Fruit fly (Drosophila melanogaster) whole organism: ENCODE results near the gene GlnRS.

ENCODE experiments used
- CG8478 ChIP-seq: fragments of >200 bp; optimal IDR thresholded peaks from 2 replicates; lab custom pipeline; 2018; ENCODE audit warnings: inconsistent platforms
- Dll ChIP-seq: fragments of >200 bp; optimal IDR thresholded peaks from 2 replicates; lab custom pipeline; 2017
- EcR ChIP-seq, 2 experiments: fragments of >200 bp; optimal IDR thresholded peaks; 2 replicates each; lab custom pipeline; 2017; ENCODE audit warnings: missing biosample characterization in 2 of 2, missing genetic modification characterization in 2 of 2, missing genetic modification reagents in 2 of 2
- pan ChIP-seq: fragments of >200 bp; optimal IDR thresholded peaks from 2 replicates; lab custom pipeline; 2017
- psq ChIP-seq: fragments of >200 bp; optimal IDR thresholded peaks from 2 replicates; lab custom pipeline; 2017
- usp ChIP-seq: fragments of >200 bp; optimal IDR thresholded peaks from 2 replicates; lab custom pipeline; 2017; ENCODE audit warnings: missing biosample characterization, missing genetic modification characterization, mixed read lengths

The GlnRS gene

dm6 chr3R:25297678-25298077, 32.2 kb upstream of the GlnRS start, which contains the start of gene CG31097:
Gene CG31097 (minus strand): TSS chr3R:25297778.
- TF ChIP-seq CG8478 (no peak), usp (GFP tag; lab: Kevin White, UChicago) (no peak)

DNA sequence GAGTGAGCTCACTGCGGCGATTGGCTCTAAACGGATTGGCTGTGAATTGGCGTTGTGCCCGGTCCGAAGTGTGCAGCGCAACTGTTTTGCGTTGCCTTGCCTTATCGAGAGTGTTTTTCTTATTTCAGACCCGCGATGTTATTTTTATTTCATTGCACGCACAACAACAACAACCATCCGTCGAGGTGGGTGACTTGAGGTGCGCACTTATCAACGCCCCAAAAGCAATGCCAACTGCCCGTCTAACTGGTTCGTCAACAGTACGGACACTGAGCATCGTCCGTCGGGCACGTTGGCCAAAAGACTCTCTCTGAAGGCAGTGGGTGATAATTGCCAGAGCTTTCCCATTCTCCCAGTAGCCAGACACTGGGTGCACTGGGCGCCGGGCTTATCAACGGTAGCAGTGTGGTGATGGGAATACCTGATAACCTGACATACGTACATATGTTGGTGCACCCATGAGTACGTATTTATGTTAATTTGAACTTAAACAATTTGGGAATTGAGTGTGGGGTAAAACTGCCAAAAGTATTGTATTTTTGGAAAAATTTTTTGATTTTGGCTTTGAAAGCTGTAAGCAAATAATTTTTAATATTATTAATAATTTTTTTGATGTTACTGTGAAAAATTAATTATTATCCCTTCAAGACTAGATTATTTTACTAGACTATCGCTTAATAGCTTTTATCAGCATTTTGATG, 29.9 kb upstream of the GlnRS start, which contains the start of gene CG31102:
TSS of gene CG31102 (minus strand) at position 275 of the 701 bp plus-strand sequence.
- TF ChIP-seq psq (lab: Kevin White, UChicago) = no peak
- no peak for TF ChIP-seq usp (GFP tag; lab: Kevin White, UChicago)
- no peak for TF ChIP-seq Dll (lab: Kevin White, UChicago)
- no peak for TF ChIP-seq EcR (GFP tag; optimal IDR thresholded peaks at IDR 0.05; lab: Kevin White, UChicago)
- no peak for TF ChIP-seq pan
- no peak for TF ChIP-seq CG8478

dm6 chr3R:25292864-25293284, 27.4 kb upstream of the GlnRS start, which contains the start of gene CG31098:
Gene CG31098 (minus strand): TSS chr3R:25292977.
- no peak for TF ChIP-seq CG8478
- TF ChIP-seq Dll (lab: Kevin White, UChicago) = no peak
- TF ChIP-seq EcR (GFP tag; optimal IDR thresholded peaks at IDR 0.05; lab: Kevin White, UChicago) = no peak
- TF ChIP-seq usp (GFP tag; lab: Kevin White, UChicago) = no peak
- no peak for TF ChIP-seq pan
- no peak for TF ChIP-seq psq (lab: Kevin White, UChicago)

dm6 chr3R:25289589-25289988, 24.1 kb upstream of the GlnRS start, which contains the start of gene CG11893:
Gene CG11893 (plus strand): TSS chr3R:25289889.
- TF ChIP-seq EcR (GFP tag; optimal IDR thresholded peaks at IDR 0.05; lab: Kevin White, UChicago) = no peak
- no peak for TF ChIP-seq pan
- no peak for TF ChIP-seq Dll (lab: Kevin White, UChicago)
- no peak for TF ChIP-seq usp (GFP tag; lab: Kevin White, UChicago)
- no peak for TF ChIP-seq CG8478
- TF ChIP-seq psq (lab: Kevin White, UChicago) = no peak

- no peak for TF ChIP-seq Dll (lab: Kevin White, UChicago)
- no peak for TF ChIP-seq usp (GFP tag; lab: Kevin White, UChicago)
- TF ChIP-seq EcR (GFP tag; optimal IDR thresholded peaks at IDR 0.05; lab: Kevin White, UChicago) = no peak
- TF ChIP-seq CG8478 = no peak
- TF ChIP-seq psq (lab: Kevin White, UChicago) = no peak
- TF ChIP-seq pan = no peak
Observed at dm6 chr3R:25287128-25287527, 21.6 kb upstream of the GlnRS start, which contains the start of gene CG13658. Gene CG13658 (plus strand): TSS chr3R:25287474.

- TF ChIP-seq EcR (GFP tag; optimal IDR thresholded peaks at IDR 0.05; lab: Kevin White, UChicago) (no peak), Dll (lab: Kevin White, UChicago) (no peak), CG8478 (no peak), pan (no peak), usp (GFP tag; lab: Kevin White, UChicago) (no peak)
Observed at dm6 chr3R:25285173-25285572, 19.7 kb upstream of the GlnRS start, which contains the start of gene CG31104. Gene CG31104 (plus strand): TSS chr3R:25285473.

- TF ChIP-seq EcR (GFP tag; optimal IDR thresholded peaks at IDR 0.05; lab: Kevin White, UChicago) = no peak
- TF ChIP-seq pan = no peak
- no peak for TF ChIP-seq CG8478
- TF ChIP-seq usp (GFP tag; lab: Kevin White, UChicago) = no peak
- TF ChIP-seq psq (lab: Kevin White, UChicago) = no peak
- no peak for TF ChIP-seq Dll (lab: Kevin White, UChicago)
Observed at dm6 chr3R:25283209-25283670, 17.7 kb upstream of the GlnRS start, which contains the start of gene CG31300. Gene CG31300 (plus strand): TSS chr3R:25283620.

dm6 chr3R:25281165-25281564, 15.6 kb upstream of the GlnRS start, which contains the start of gene CG11892:
Gene CG11892 (plus strand): TSS chr3R:25281548.
- no peak for TF ChIP-seq psq (lab: Kevin White, UChicago)
- TF ChIP-seq CG8478 = no peak
- TF ChIP-seq EcR (GFP tag; optimal IDR thresholded peaks at IDR 0.05; lab: Kevin White, UChicago) = no peak
- TF ChIP-seq Dll (lab: Kevin White, UChicago) = no peak
- no peak for TF ChIP-seq pan
- TF ChIP-seq usp (GFP tag; lab: Kevin White, UChicago) = no peak

DNA sequence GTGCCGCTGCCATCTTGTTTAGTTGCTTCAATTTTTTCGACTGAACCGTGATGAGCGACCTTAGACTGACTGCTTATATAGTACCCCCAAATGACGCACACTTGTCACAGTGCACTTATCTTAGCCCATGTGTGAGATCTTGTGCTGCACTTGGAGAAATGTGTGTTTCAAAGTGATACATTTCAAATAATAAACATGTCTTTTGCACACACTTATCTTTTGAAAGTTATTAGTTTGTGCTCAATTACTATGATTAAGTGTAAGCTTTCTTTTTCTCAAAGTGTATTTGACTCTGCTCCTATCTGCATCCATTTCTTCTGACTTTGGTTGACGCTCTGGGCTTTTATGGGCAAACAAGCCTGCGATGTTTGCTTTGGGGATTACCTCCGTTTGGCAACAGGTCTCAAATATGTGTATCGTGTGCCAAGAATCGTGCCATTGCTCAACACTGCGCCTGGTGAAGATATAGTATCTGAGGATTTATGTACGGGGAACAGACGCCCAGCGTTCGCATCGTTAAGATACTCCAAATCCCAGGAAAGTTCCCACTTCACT, 14.4 kb upstream of the GlnRS start, which contains the start of gene CG10514:
TSS of gene CG10514 (minus strand) at position 51 of the 555 bp plus-strand sequence.
- TF ChIP-seq usp (GFP tag; lab: Kevin White, UChicago) (no peak), CG8478 (no peak)

DNA sequence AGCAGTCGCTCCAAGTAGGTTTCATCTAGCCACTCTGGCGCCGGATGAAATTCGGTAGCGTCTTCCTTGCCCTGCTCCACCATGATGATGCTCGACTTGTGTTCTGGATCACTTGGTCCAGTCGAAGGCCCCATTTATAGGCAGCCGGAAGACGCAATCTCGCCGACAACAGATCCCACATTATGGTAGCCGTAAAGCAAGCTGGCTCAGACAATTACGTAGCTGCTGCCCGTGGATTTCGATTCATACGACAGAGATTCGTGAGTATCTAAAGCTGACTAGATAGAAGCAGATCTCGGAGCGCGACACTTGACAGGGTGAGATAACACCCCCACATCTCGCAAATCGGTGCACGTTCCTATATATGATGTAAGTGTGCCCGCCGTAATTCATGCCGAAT, 11.6 kb upstream of the GlnRS start, which contains the start of gene CG10513:
TSS of gene CG10513 (minus strand) at position 101 of the 400 bp plus-strand sequence.
- no peak for TF ChIP-seq psq (lab: Kevin White, UChicago)
- no peak for TF ChIP-seq Dll (lab: Kevin White, UChicago)
- TF ChIP-seq CG8478 = no peak
- no peak for TF ChIP-seq pan
- TF ChIP-seq usp (GFP tag; lab: Kevin White, UChicago) = no peak
- no peak for TF ChIP-seq EcR (GFP tag; optimal IDR thresholded peaks at IDR 0.05; lab: Kevin White, UChicago)

dm6 chr3R:25275276-25275675, 9.8 kb upstream of the GlnRS start:
- no peak for TF ChIP-seq EcR (GFP tag; optimal IDR thresholded peaks at IDR 0.05; lab: Kevin White, UChicago)
- TF ChIP-seq Dll (lab: Kevin White, UChicago) = no peak
- TF ChIP-seq psq (lab: Kevin White, UChicago) = no peak
- TF ChIP-seq usp (GFP tag; lab: Kevin White, UChicago) = no peak
- TF ChIP-seq pan = no peak
- no peak for TF ChIP-seq CG8478

DNA sequence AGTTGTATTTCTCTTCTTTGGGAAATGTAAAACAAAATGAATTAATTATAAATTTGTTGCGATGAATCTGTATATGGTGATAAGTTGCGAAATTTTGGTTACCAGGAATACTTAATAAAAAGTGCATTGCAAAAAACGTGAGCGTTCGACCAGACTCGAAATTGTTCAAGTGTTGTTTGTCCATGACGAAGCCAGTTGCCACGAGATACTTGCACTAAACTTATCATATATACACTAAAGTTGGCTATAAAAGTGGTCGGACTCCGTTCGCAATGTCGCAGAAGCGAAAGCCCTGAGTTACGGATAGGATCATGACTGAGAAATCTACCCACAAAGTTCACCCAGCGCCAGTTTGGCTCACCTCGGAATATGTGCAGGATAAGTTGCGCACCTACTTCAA, 8.0 kb upstream of the GlnRS start, which contains the start of gene CG11878:
TSS of gene CG11878 (plus strand) at position 301 of the 400 bp plus-strand sequence.
- TF ChIP-seq pan (no peak), psq (lab: Kevin White, UChicago) (no peak), Dll (lab: Kevin White, UChicago) (no peak)
